Fruit fly (Drosophila melanogaster) whole organism, embryonic: ENCODE results near the gene CanB.

Experiments used
- CG10565 ChIP-seq: fragments of 200-800 bp; sonication (Bioruptor generic); optimal IDR thresholded peaks from 3 replicates; lab custom pipeline; 2016; ENCODE audit warnings: missing biosample characterization, mild to moderate bottlenecking, missing genetic modification characterization
- CG17912 ChIP-seq: fragments of 200-800 bp; sonication (Bioruptor generic); optimal IDR thresholded peaks from 2 replicates; lab custom pipeline; 2018; ENCODE audit warnings: missing biosample characterization, mild to moderate bottlenecking, missing genetic modification characterization
- CG3281 ChIP-seq: fragments of 200-800 bp; sonication (Bioruptor generic); optimal IDR thresholded peaks from 3 replicates; lab custom pipeline; 2017; ENCODE audit warnings: missing biosample characterization, mild to moderate bottlenecking, missing genetic modification characterization
- CG42726 ChIP-seq: fragments of 200-800 bp; sonication (Bioruptor generic); IDR thresholded peaks from 2 replicates; pipeline ENCODE4 v1.3.6; 2022; ENCODE audit warnings: missing biosample characterization, missing genetic modification characterization; ENCODE audit not compliant: partially characterized antibody
- CG4424 ChIP-seq: fragments of 200-800 bp; sonication (Bioruptor generic); optimal IDR thresholded peaks from 3 replicates; lab custom pipeline; 2016; ENCODE audit warnings: missing biosample characterization, missing genetic modification characterization
- CG7372 ChIP-seq: fragments of 200-800 bp; sonication (Bioruptor generic); IDR thresholded peaks from 2 replicates; pipeline ENCODE4 v1.3.6; 2022; ENCODE audit warnings: missing biosample characterization, missing genetic modification characterization
- CG7963 ChIP-seq: fragments of 200-800 bp; sonication (Bioruptor generic); IDR thresholded peaks from 3 replicates; pipeline ENCODE4 v1.3.6; 2022; ENCODE audit warnings: missing biosample characterization, missing genetic modification characterization; ENCODE audit not compliant: partially characterized antibody
- CG8765 ChIP-seq: fragments of 200-800 bp; sonication (Bioruptor generic); IDR thresholded peaks from 2 replicates; pipeline ENCODE4 v1.3.6; 2022; ENCODE audit warnings: missing biosample characterization, missing genetic modification characterization
- CG9876 ChIP-seq: fragments of 200-800 bp; sonication (Bioruptor generic); optimal IDR thresholded peaks from 2 replicates; lab custom pipeline; 2016; ENCODE audit warnings: missing biosample characterization, missing genetic modification characterization
- CoRest ChIP-seq: fragments of 200-800 bp; sonication (Bioruptor generic); optimal IDR thresholded peaks from 3 replicates; lab custom pipeline; 2018; ENCODE audit warnings: missing biosample characterization, mild to moderate bottlenecking, missing genetic modification characterization, moderate library complexity
- Dad ChIP-seq: fragments of 200-800 bp; sonication (Bioruptor generic); optimal IDR thresholded peaks from 3 replicates; lab custom pipeline; 2016; ENCODE audit warnings: missing biosample characterization, missing genetic modification characterization
- Fer3 ChIP-seq: fragments of 200-800 bp; sonication (Bioruptor generic); optimal IDR thresholded peaks from 2 replicates; lab custom pipeline; 2018; ENCODE audit warnings: missing biosample characterization, mild to moderate bottlenecking, missing genetic modification characterization, moderate library complexity
- HLH3B ChIP-seq: fragments of 200-800 bp; sonication (Bioruptor generic); IDR thresholded peaks from 2 replicates; pipeline ENCODE4 v1.3.6; 2022; ENCODE audit warnings: missing biosample characterization, missing genetic modification characterization
- Hr3 ChIP-seq: fragments of 200-800 bp; sonication (Bioruptor generic); optimal IDR thresholded peaks from 3 replicates; lab custom pipeline; 2016; ENCODE audit warnings: missing biosample characterization, missing genetic modification characterization
- Optix ChIP-seq: fragments of 200-800 bp; sonication (Bioruptor generic); IDR thresholded peaks from 3 replicates; pipeline ENCODE4 v1.3.6; 2022; ENCODE audit warnings: missing biosample characterization, missing genetic modification characterization
- Scr ChIP-seq: fragments of 200-800 bp; sonication (Bioruptor generic); IDR thresholded peaks from 2 replicates; pipeline ENCODE4 v1.3.6; 2022; ENCODE audit warnings: missing biosample characterization, missing genetic modification characterization; ENCODE audit not compliant: partially characterized antibody
- bowl ChIP-seq: fragments of 200-800 bp; sonication (Bioruptor generic); IDR thresholded peaks from 2 replicates; pipeline ENCODE4 v1.3.6; 2022; ENCODE audit warnings: missing biosample characterization, missing genetic modification characterization
- bsh ChIP-seq, 2 experiments: fragments of 200-800 bp; sonication (Bioruptor generic); optimal IDR thresholded peaks; 2 replicates each; lab custom pipeline; 2017 to 2018; ENCODE audit warnings: mild to moderate bottlenecking in 2 of 2, missing biosample characterization in 2 of 2, missing genetic modification characterization in 2 of 2, moderate library complexity in 1 of 2
- cwo ChIP-seq: fragments of 200-800 bp; sonication (Bioruptor generic); optimal IDR thresholded peaks from 3 replicates; lab custom pipeline; 2017; ENCODE audit warnings: missing biosample characterization, missing genetic modification characterization, mild to moderate bottlenecking, moderate library complexity, missing genetic modification reagents
- dm ChIP-seq: fragments of 200-800 bp; sonication (Bioruptor generic); optimal IDR thresholded peaks from 3 replicates; lab custom pipeline; 2016; ENCODE audit warnings: missing biosample characterization, missing genetic modification characterization
- dmrt11E ChIP-seq: fragments of 200-800 bp; sonication (Bioruptor generic); optimal IDR thresholded peaks from 3 replicates; lab custom pipeline; 2018; ENCODE audit warnings: missing biosample characterization, mild to moderate bottlenecking, missing genetic modification characterization, moderate library complexity
- fd102C ChIP-seq: fragments of 200-800 bp; sonication (Bioruptor generic); optimal IDR thresholded peaks from 2 replicates; lab custom pipeline; 2018; ENCODE audit warnings: missing biosample characterization, mild to moderate bottlenecking, missing genetic modification characterization, moderate library complexity
- ftz-f1 ChIP-seq: fragments of 200-800 bp; sonication (Bioruptor generic); optimal IDR thresholded peaks from 2 replicates; lab custom pipeline; 2016; ENCODE audit warnings: missing biosample characterization, missing genetic modification characterization
- mam ChIP-seq: fragments of 200-800 bp; sonication (Bioruptor generic); optimal IDR thresholded peaks from 3 replicates; lab custom pipeline; 2016; ENCODE audit warnings: missing biosample characterization, missing genetic modification characterization
- nom ChIP-seq: fragments of 200-800 bp; sonication (Bioruptor generic); optimal IDR thresholded peaks from 2 replicates; lab custom pipeline; 2017; ENCODE audit warnings: missing biosample characterization, missing genetic modification characterization, mild to moderate bottlenecking, moderate library complexity, missing genetic modification reagents
- odd ChIP-seq: fragments of 200-800 bp; sonication (Bioruptor generic); optimal IDR thresholded peaks from 2 replicates; lab custom pipeline; 2017; ENCODE audit warnings: missing biosample characterization, mild to moderate bottlenecking, missing genetic modification characterization
- psq ChIP-seq: fragments of 200-800 bp; sonication (Bioruptor generic); optimal IDR thresholded peaks from 2 replicates; lab custom pipeline; 2017; ENCODE audit warnings: missing biosample characterization, missing genetic modification characterization
- ranshi ChIP-seq: fragments of 200-800 bp; sonication (Bioruptor generic); IDR thresholded peaks from 2 replicates; pipeline ENCODE4 v1.3.6; 2022; ENCODE audit warnings: missing biosample characterization, missing genetic modification characterization
- sens ChIP-seq: fragments of 200-800 bp; sonication (Bioruptor generic); peaks from one replicate; lab custom pipeline; 2016; ENCODE audit warnings: missing biosample characterization, missing genetic modification characterization
- seq ChIP-seq: fragments of 200-800 bp; sonication (Bioruptor generic); IDR thresholded peaks from 2 replicates; pipeline ENCODE4 v1.3.6; 2022; ENCODE audit warnings: missing biosample characterization, missing genetic modification characterization
- slbo ChIP-seq: fragments of 200-800 bp; sonication (Bioruptor generic); IDR thresholded peaks from 2 replicates; pipeline ENCODE4 v1.3.6; 2022; ENCODE audit warnings: missing biosample characterization, missing genetic modification characterization
- sna ChIP-seq: fragments of 200-800 bp; sonication (Bioruptor generic); IDR thresholded peaks from 2 replicates; pipeline ENCODE4 v1.3.6; 2022; ENCODE audit warnings: missing biosample characterization, missing genetic modification characterization; ENCODE audit not compliant: partially characterized antibody
- stwl ChIP-seq: fragments of 200-800 bp; sonication (Bioruptor generic); optimal IDR thresholded peaks from 3 replicates; lab custom pipeline; 2018; ENCODE audit warnings: missing biosample characterization, mild to moderate bottlenecking, missing genetic modification characterization, moderate library complexity
- vvl ChIP-seq: fragments of 200-800 bp; sonication (Bioruptor generic); IDR thresholded peaks from 2 replicates; pipeline ENCODE4 v1.3.6; 2022; ENCODE audit warnings: missing biosample characterization, missing genetic modification characterization

Gene CanB

DNA sequence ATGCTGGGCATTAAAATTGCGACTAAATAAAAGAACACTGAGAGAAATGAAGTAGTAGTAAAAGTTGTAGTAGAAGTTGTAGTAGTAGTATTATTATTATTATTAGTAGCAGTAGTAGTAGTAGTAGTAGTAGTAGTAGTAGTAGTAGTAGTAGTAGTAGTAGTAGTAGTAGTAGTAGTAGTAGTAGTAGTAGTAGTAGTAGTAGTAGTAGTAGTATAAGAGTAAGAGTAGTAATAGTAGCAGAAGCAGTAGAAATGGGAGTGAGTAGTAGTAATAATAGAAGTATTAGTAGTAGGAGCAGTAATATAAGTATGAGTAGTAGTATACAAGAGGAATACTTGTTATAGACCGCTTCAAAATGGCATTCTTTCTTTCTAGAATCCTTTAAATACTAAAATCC is 32.3 kb upstream of the CanB start:
- TF ChIP-seq CG8765 (GFP tag; lab: Robert Waterston, UW) (no peak), CG4424 (GFP tag; lab: Kevin White, UChicago) (peak; percentile 95)

DNA sequence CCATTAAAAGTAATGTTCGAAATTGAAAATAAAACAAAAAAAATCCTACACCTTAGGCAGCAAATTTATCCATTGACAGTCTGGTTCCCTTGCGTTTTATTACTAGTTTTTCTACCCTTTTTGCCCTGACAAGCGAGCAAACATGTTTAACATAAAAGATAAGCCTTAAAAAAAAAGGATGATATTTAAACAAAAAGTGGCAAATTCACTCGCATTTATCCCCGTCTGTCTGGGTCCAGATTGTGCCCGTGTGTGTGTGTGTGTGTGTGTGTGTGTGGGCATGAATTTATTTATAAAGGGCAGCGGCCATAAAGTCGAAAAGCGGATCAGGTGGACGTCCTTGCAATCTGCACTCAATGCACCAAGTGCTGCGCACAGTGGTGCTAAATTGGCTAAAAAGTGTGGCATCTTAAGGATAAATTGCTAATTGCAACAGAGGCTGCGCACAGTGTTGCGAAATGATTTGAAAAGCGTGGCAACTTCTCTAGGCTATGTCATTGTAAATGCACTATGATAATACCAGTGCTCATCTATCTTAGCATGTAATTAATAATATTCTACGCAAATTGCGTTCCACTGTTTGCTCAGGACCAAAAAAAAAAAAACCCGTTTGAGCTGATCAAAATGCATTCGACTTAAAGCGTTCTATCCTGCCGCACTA is 31.5 kb upstream of the CanB start:
- no peak for TF ChIP-seq Fer3 (tag; lab: Kevin White, UChicago)
- no peak for TF ChIP-seq Dad (GFP tag; lab: Kevin White, UChicago)
- peak in 1 of 2 experiments; percentile 26 for TF ChIP-seq bsh (GFP tag; optimal IDR thresholded peaks at IDR 0.05; lab: Kevin White, UChicago)
- TF ChIP-seq nom (GFP tag; lab: Kevin White, UChicago), result peak; percentile 60
- TF ChIP-seq CG7963 (GFP tag; lab: Robert Waterston, UW), result 0 out of 3 replicates have a peak, but pooled peaks have one; percentile 23
- TF ChIP-seq HLH3B (GFP tag; lab: Robert Waterston, UW), result no peak
- no peak for TF ChIP-seq Optix (GFP tag; lab: Robert Waterston, UW)
- no peak for TF ChIP-seq CG17912
- TF ChIP-seq sens, result peak; percentile 35
- TF ChIP-seq ftz-f1 (GFP tag; lab: Kevin White, UChicago), result no peak
- TF ChIP-seq stwl (tag; lab: Kevin White, UChicago), result peak; percentile 9
- no peak for TF ChIP-seq cwo
- TF ChIP-seq, all 482 proteins: peak for 5

DNA sequence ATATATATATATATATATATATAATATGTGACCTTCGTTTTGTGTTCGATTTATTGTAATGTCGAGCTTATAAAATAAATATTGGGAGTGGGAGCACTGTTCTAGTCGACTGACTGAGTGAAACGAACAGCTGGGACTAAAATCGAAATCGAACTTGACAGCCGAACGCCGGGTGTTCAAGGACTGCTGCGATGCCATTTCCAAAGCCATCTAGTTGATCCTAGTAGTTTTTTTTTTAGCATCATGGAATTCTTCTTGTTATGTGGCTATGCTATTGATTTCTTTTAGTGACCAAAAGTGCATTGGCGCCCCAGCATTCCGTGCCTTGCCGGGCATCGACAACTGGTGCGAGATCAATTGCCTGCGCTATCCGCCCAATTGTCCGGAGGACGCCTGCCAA is 26.7 kb upstream of the CanB start, which contains the start of gene CG3323:
TSS of gene CG3323 (minus strand) at position 101 of the 400 bp plus-strand sequence.
- no peak for TF ChIP-seq psq (GFP tag; lab: Kevin White, UChicago)
- no peak for TF ChIP-seq Scr (GFP tag; lab: Robert Waterston, UW)
- no peak for TF ChIP-seq seq
- TF ChIP-seq CG9876 (GFP tag; lab: Kevin White, UChicago), result no peak
- TF ChIP-seq CG42726 (GFP tag; lab: Robert Waterston, UW), result no peak
- TF ChIP-seq CG7372 (GFP tag; lab: Robert Waterston, UW), result no peak
- no peak for TF ChIP-seq vvl (GFP tag; lab: Robert Waterston, UW)

DNA sequence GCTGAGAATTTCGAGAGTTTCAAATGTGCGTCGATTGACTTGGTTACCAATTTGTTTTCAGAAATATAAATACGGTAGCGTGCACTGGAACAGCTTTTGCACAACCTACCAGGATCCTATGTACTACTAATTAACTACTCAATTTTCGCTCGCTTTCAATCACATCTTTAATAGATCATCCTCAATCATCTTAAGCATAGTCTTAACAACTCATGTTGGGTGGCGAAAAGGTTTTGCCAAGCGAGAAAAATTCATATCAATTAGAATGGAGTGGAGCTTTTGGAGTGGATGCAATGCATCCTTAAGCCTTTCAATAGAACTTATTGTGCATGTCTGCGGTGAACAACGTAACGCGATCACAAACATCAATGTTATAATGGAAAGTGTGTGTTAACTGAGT is 25.0 kb upstream of the CanB start, which contains the start of gene CG17764:
TSS of gene CG17764 (minus strand) at position 101 of the 400 bp plus-strand sequence.
- TF ChIP-seq sna (GFP tag; lab: Robert Waterston, UW) (no peak), CG10565 (GFP tag; lab: Kevin White, UChicago) (no peak), dmrt11E (no peak), Hr3 (no peak), odd (GFP tag; lab: Kevin White, UChicago) (no peak), fd102C (GFP tag; lab: Kevin White, UChicago) (no peak), psq (GFP tag; lab: Kevin White, UChicago) (no peak), ranshi (GFP tag; lab: Robert Waterston, UW) (no peak), bowl (GFP tag; lab: Robert Waterston, UW) (no peak), dm (GFP tag; lab: Kevin White, UChicago) (no peak), CG3281 (GFP tag; lab: Kevin White, UChicago) (no peak), mam (GFP tag; lab: Kevin White, UChicago) (no peak), CoRest (tag; lab: Kevin White, UChicago) (no peak), slbo (GFP tag; lab: Robert Waterston, UW) (no peak)
